Fruit fly (Drosophila melanogaster): Measurements from ENCODE around the gene CG7903.
A peak's percentile ranks its signal among the peaks of the same experiment; 100 is the strongest.

Gene CG7903

DNA sequence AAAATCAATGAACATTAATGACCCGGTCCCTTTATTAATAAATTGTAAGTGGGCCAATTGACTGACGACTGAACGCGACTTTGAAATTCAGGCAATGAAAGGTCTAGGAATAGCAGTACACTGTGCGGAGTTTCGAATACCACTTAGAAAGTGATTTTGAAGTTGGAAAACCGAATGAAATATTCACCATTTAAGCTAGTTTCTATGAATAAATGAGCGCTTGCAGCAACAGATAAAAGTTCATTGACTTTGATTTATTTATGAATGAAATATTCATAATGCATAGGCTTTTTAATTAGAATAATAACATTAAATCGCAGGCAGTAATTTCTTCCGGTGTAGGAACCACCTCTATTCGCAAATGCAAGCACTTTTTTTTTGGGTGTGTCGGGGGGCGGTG, 26.0 kb upstream of the CG7903 start:
- peak; percentile 33 for TF ChIP-seq rgr (GFP tag; optimal IDR thresholded peaks at IDR 0.05)
- TF ChIP-seq Dif (GFP tag; optimal IDR thresholded peaks at IDR 0.05; ENCODE audit: partially characterized antibody), result no peak
- peak; percentile 14 for TF ChIP-seq psq (GFP tag; optimal IDR thresholded peaks at IDR 0.05)
- TF ChIP-seq OdsH (GFP tag; optimal IDR thresholded peaks at IDR 0.05), result no peak
- TF ChIP-seq ey (GFP tag; optimal IDR thresholded peaks at IDR 0.05), result peak; percentile 20
- peak in 1 of 2 experiments; percentile 12 for TF ChIP-seq foxo (GFP tag; optimal IDR thresholded peaks at IDR 0.05)
- TF ChIP-seq fru (GFP tag; optimal IDR thresholded peaks at IDR 0.05), result peak; percentile 22
- TF ChIP-seq h (GFP tag; optimal IDR thresholded peaks at IDR 0.05), result peak; percentile 38
- TF ChIP-seq usp (GFP tag; optimal IDR thresholded peaks at IDR 0.05), result no peak
- peak; percentile 7 for TF ChIP-seq Sp1 (GFP tag; optimal IDR thresholded peaks at IDR 0.05)

DNA sequence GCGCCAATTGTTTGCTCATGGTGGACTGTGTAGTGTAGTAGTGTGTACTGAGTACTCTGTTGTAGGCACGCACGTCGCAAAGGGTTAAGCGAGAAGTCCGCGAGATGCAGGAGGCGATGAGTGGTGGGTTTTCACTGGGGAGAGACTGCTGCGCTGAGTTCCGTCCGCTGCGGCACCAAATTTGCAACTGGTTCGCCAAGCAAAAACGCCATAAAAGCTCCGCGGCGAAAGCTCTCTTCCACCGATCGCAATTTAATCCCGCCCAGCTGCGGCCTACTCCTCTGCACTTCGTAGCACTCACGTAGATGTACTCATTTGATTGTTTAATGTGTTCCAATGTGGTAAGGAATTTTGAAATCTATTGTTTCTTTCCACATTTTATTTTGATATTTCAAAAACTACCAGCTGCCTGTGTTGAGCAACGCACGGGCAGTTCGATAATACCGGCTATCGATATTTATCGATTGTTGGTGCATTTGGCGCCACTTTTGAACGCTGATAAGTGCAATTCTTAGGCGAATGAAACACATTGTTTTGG, 20.0 kb upstream of the CG7903 start, which contains the start of gene CG7920:
Gene CG7920 (minus strand): TSS at position 308 of the 538 bp plus-strand sequence.
- no peak for TF ChIP-seq Hr78 (GFP tag; optimal IDR thresholded peaks at IDR 0.05)
- TF ChIP-seq fru (GFP tag; optimal IDR thresholded peaks at IDR 0.05), result peak; percentile 56
- peak; percentile 82 for TF ChIP-seq GATAd (GFP tag; optimal IDR thresholded peaks at IDR 0.05)
- no peak for TF ChIP-seq psq (GFP tag; optimal IDR thresholded peaks at IDR 0.05)
- peak; percentile 51 for TF ChIP-seq h (GFP tag; optimal IDR thresholded peaks at IDR 0.05)
- TF ChIP-seq dsf (GFP tag; optimal IDR thresholded peaks at IDR 0.05; ENCODE audit: borderline replicate concordance), result no peak
- peak; percentile 4 for TF ChIP-seq br (GFP tag; optimal IDR thresholded peaks at IDR 0.05)
- TF ChIP-seq Mio (GFP tag; optimal IDR thresholded peaks at IDR 0.05), result no peak
- peak in 1 of 2 experiments; percentile 52 for TF ChIP-seq foxo (GFP tag; optimal IDR thresholded peaks at IDR 0.05)
- TF ChIP-seq N (GFP tag; optimal IDR thresholded peaks at IDR 0.05), result no peak
- no peak for TF ChIP-seq lola (GFP tag; optimal IDR thresholded peaks at IDR 0.05)
- no peak for TF ChIP-seq jim (GFP tag; optimal IDR thresholded peaks at IDR 0.05)
- TF ChIP-seq Dif (GFP tag; optimal IDR thresholded peaks at IDR 0.05; ENCODE audit: partially characterized antibody), result peak; percentile 54
- peak; percentile 58 for TF ChIP-seq Hnf4 (GFP tag; optimal IDR thresholded peaks at IDR 0.05)
- TF ChIP-seq OdsH (GFP tag; optimal IDR thresholded peaks at IDR 0.05), result peak; percentile 19
- TF ChIP-seq brk (GFP tag; optimal IDR thresholded peaks at IDR 0.05), result no peak
- peak; percentile 1 for TF ChIP-seq Myc (optimal IDR thresholded peaks at IDR 0.05)
- no peak for TF ChIP-seq Dfd (GFP tag; optimal IDR thresholded peaks at IDR 0.05)
- no peak for TF ChIP-seq CrebA (GFP tag; optimal IDR thresholded peaks at IDR 0.05; ENCODE audit: borderline replicate concordance)
- peak; percentile 61 for TF ChIP-seq Vsx2 (GFP tag; optimal IDR thresholded peaks at IDR 0.05; ENCODE audit: partially characterized antibody)
- TF ChIP-seq CG32264 (GFP tag; optimal IDR thresholded peaks at IDR 0.05), result no peak
- no peak for TF ChIP-seq woc (GFP tag; optimal IDR thresholded peaks at IDR 0.05)
- peak; percentile 53 for TF ChIP-seq Jra (GFP tag; optimal IDR thresholded peaks at IDR 0.05)
- TF ChIP-seq tai (GFP tag; optimal IDR thresholded peaks at IDR 0.05), result no peak
- TF ChIP-seq Rel (GFP tag; optimal IDR thresholded peaks at IDR 0.05), result no peak
- peak; percentile 70 for TF ChIP-seq Rel (tag; optimal IDR thresholded peaks at IDR 0.05)
- no peak for TF ChIP-seq Hr83 (GFP tag; optimal IDR thresholded peaks at IDR 0.05; ENCODE audit: poor library complexity, severe bottlenecking)
- no peak for TF ChIP-seq pan (optimal IDR thresholded peaks at IDR 0.05)
- peak; percentile 3 for TF ChIP-seq ey (GFP tag; optimal IDR thresholded peaks at IDR 0.05)
- no peak for TF ChIP-seq HLH106 (tag; optimal IDR thresholded peaks at IDR 0.05)
- TF ChIP-seq usp (GFP tag; optimal IDR thresholded peaks at IDR 0.05), result no peak
- TF ChIP-seq sv (GFP tag; optimal IDR thresholded peaks at IDR 0.05), result no peak
- peak; percentile 63 for TF ChIP-seq Sp1 (GFP tag; optimal IDR thresholded peaks at IDR 0.05)
- no peak for TF ChIP-seq dl (GFP tag; optimal IDR thresholded peaks at IDR 0.05; ENCODE audit: insufficient read depth in 1 of 2, partially characterized antibody in 2 of 2)
- peak; percentile 56 for TF ChIP-seq rgr (GFP tag; optimal IDR thresholded peaks at IDR 0.05)
- peak; percentile 37 for TF ChIP-seq CG9705 (GFP tag; optimal IDR thresholded peaks at IDR 0.05)
- TF ChIP-seq Abd-B (GFP tag; optimal IDR thresholded peaks at IDR 0.05), result no peak
- TF ChIP-seq sage (GFP tag; optimal IDR thresholded peaks at IDR 0.05), result no peak
- no peak for TF ChIP-seq dmrt93B (GFP tag; optimal IDR thresholded peaks at IDR 0.05)
